Fruit fly (Drosophila melanogaster) whole organism, embryonic: Measurements from ENCODE around the gene CG5506.

Experiments
- ATbp ChIP-seq: fragments of 200-800 bp; sonication (Bioruptor generic); optimal IDR thresholded peaks from 2 replicates; lab custom pipeline; 2017; ENCODE audit warnings: missing biosample characterization, mild to moderate bottlenecking, missing genetic modification characterization, missing genetic modification reagents
- Abd-B ChIP-seq: fragments of 200-800 bp; sonication (Bioruptor generic); optimal IDR thresholded peaks from 2 replicates; lab custom pipeline; 2018; ENCODE audit warnings: missing biosample characterization, mild to moderate bottlenecking, missing genetic modification characterization, moderate library complexity
- Aef1 ChIP-seq: fragments of 200-800 bp; sonication (Bioruptor generic); IDR thresholded peaks from 3 replicates; pipeline ENCODE4 v1.3.6; 2022; ENCODE audit warnings: missing biosample characterization, missing genetic modification characterization
- Antp ChIP-seq: fragments of 200-800 bp; sonication (Bioruptor generic); optimal IDR thresholded peaks from 3 replicates; lab custom pipeline; 2016; ENCODE audit warnings: missing biosample characterization, missing genetic modification characterization
- B-H2 ChIP-seq: fragments of 200-800 bp; sonication (Bioruptor generic); optimal IDR thresholded peaks from 2 replicates; lab custom pipeline; 2018; ENCODE audit warnings: missing biosample characterization, mild to moderate bottlenecking, missing genetic modification characterization
- Bdp1 ChIP-seq: fragments of 200-800 bp; sonication (Bioruptor generic); optimal IDR thresholded peaks from 3 replicates; lab custom pipeline; 2016; ENCODE audit warnings: missing biosample characterization, missing genetic modification characterization
- Bteb2 ChIP-seq: fragments of 200-800 bp; sonication (Bioruptor generic); optimal IDR thresholded peaks from 2 replicates; lab custom pipeline; 2016; ENCODE audit warnings: missing biosample characterization, missing genetic modification characterization
- CG10462 ChIP-seq: fragments of 200-800 bp; sonication (Bioruptor generic); optimal IDR thresholded peaks from 2 replicates; lab custom pipeline; 2016; ENCODE audit warnings: missing biosample characterization, missing genetic modification characterization
- CG12299 ChIP-seq: fragments of 200-800 bp; sonication (Bioruptor generic); optimal IDR thresholded peaks from 2 replicates; lab custom pipeline; 2018; ENCODE audit warnings: missing biosample characterization, mild to moderate bottlenecking, missing genetic modification characterization
- CG12769 ChIP-seq: fragments of 200-800 bp; sonication (Bioruptor generic); optimal IDR thresholded peaks from 2 replicates; lab custom pipeline; 2019; ENCODE audit warnings: missing biosample characterization, mild to moderate bottlenecking, missing genetic modification characterization, moderate library complexity
- CG13123 ChIP-seq: fragments of 200-800 bp; sonication (Bioruptor generic); optimal IDR thresholded peaks from 2 replicates; lab custom pipeline; 2016; ENCODE audit warnings: missing biosample characterization, missing genetic modification characterization
- CG13296 ChIP-seq: fragments of 200-800 bp; sonication (Bioruptor generic); optimal IDR thresholded peaks from 3 replicates; lab custom pipeline; 2018; ENCODE audit warnings: missing biosample characterization, mild to moderate bottlenecking, missing genetic modification characterization
- CG13424 ChIP-seq: fragments of 200-800 bp; sonication (Bioruptor generic); optimal IDR thresholded peaks from 2 replicates; lab custom pipeline; 2019; ENCODE audit warnings: missing biosample characterization, mild to moderate bottlenecking, missing genetic modification characterization, moderate library complexity
- CG14965 ChIP-seq: fragments of 200-800 bp; sonication (Bioruptor generic); optimal IDR thresholded peaks from 2 replicates; lab custom pipeline; 2016; ENCODE audit warnings: missing biosample characterization, missing genetic modification characterization, borderline replicate concordance
- CG17802 ChIP-seq: fragments of 200-800 bp; sonication (Bioruptor generic); optimal IDR thresholded peaks from 2 replicates; lab custom pipeline; 2018; ENCODE audit warnings: missing biosample characterization, mild to moderate bottlenecking, missing genetic modification characterization, moderate library complexity
- CG18619 ChIP-seq: fragments of 200-800 bp; sonication (Bioruptor generic); optimal IDR thresholded peaks from 3 replicates; lab custom pipeline; 2017; ENCODE audit warnings: missing biosample characterization, mild to moderate bottlenecking, missing genetic modification characterization
- CG2129 ChIP-seq: fragments of 200-800 bp; sonication (Bioruptor generic); IDR thresholded peaks from 2 replicates; pipeline ENCODE4 v1.3.6; 2022; ENCODE audit warnings: missing biosample characterization, missing genetic modification characterization; ENCODE audit not compliant: partially characterized antibody
- CG2889 ChIP-seq: fragments of 200-800 bp; sonication (Bioruptor generic); IDR thresholded peaks from 3 replicates; pipeline ENCODE4 v1.3.6; 2022; ENCODE audit warnings: missing biosample characterization, missing genetic modification characterization
- CG30020 ChIP-seq: fragments of 200-800 bp; optimal IDR thresholded peaks from 2 replicates; lab custom pipeline; 2019; ENCODE audit warnings: missing biosample characterization, mild to moderate bottlenecking, missing genetic modification characterization, moderate library complexity
- CG3726 ChIP-seq: fragments of 200-800 bp; sonication (Bioruptor generic); IDR thresholded peaks from 3 replicates; pipeline ENCODE4, ENCODE4 v1.3.6; 2022; ENCODE audit warnings: missing biosample characterization, missing genetic modification characterization
- CG4424 ChIP-seq: fragments of 200-800 bp; sonication (Bioruptor generic); optimal IDR thresholded peaks from 3 replicates; lab custom pipeline; 2016; ENCODE audit warnings: missing biosample characterization, missing genetic modification characterization
- CG5180 ChIP-seq: fragments of 200-800 bp; sonication (Bioruptor generic); optimal IDR thresholded peaks from 3 replicates; lab custom pipeline; 2017; ENCODE audit warnings: missing biosample characterization, missing genetic modification characterization, mild to moderate bottlenecking, moderate library complexity, missing genetic modification reagents
- CG8359 ChIP-seq: fragments of 200-800 bp; sonication (Bioruptor generic); optimal IDR thresholded peaks from 2 replicates; lab custom pipeline; 2017; ENCODE audit warnings: missing biosample characterization, mild to moderate bottlenecking, missing genetic modification characterization, borderline replicate concordance
- Doc2 ChIP-seq: fragments of 200-800 bp; sonication (Bioruptor generic); IDR thresholded peaks from 2 replicates; pipeline ENCODE4 v1.3.6; 2022; ENCODE audit warnings: missing biosample characterization, missing genetic modification characterization
- Eip74EF ChIP-seq, 2 experiments: fragments of 200-800 bp in 1 of 2; fragments of >200 bp in 1 of 2; sonication (Bioruptor generic) in 1 of 2; optimal IDR thresholded peaks; 2 replicates each; lab custom pipeline; 2017 to 2019; ENCODE audit warnings: missing biosample characterization in 2 of 2, missing genetic modification characterization in 2 of 2, mild to moderate bottlenecking in 1 of 2, moderate library complexity in 1 of 2
- Hand ChIP-seq: fragments of 200-800 bp; sonication (Bioruptor generic); optimal IDR thresholded peaks from 2 replicates; lab custom pipeline; 2017; ENCODE audit warnings: mild to moderate bottlenecking, missing biosample characterization, missing genetic modification reagents, missing genetic modification characterization
- Lpt ChIP-seq: fragments of >200 bp; optimal IDR thresholded peaks from 2 replicates; lab custom pipeline; 2018; ENCODE audit warnings: missing biosample characterization, missing genetic modification characterization
- Max ChIP-seq: fragments of 200-800 bp; sonication (Bioruptor generic); optimal IDR thresholded peaks from 2 replicates; lab custom pipeline; 2016; ENCODE audit warnings: missing biosample characterization, mild to moderate bottlenecking, missing genetic modification characterization
- Nf-YB ChIP-seq: fragments of 200-800 bp; sonication (Bioruptor generic); optimal IDR thresholded peaks from 3 replicates; lab custom pipeline; 2019; ENCODE audit warnings: missing biosample characterization, mild to moderate bottlenecking, missing genetic modification characterization, moderate library complexity
- Oli ChIP-seq: fragments of 200-800 bp; sonication (Bioruptor generic); optimal IDR thresholded peaks from 2 replicates; lab custom pipeline; 2018; ENCODE audit warnings: missing biosample characterization, mild to moderate bottlenecking, missing genetic modification characterization, moderate library complexity
- Pdp1 ChIP-seq, 2 experiments: fragments of 200-800 bp; sonication (Bioruptor generic); optimal IDR thresholded peaks; 3 replicates each; lab custom pipeline; 2016; ENCODE audit warnings: missing biosample characterization in 2 of 2, missing genetic modification characterization in 2 of 2, mild to moderate bottlenecking in 1 of 2, moderate library complexity in 1 of 2
- Sox102F ChIP-seq: fragments of 200-800 bp; sonication (Bioruptor generic); optimal IDR thresholded peaks from 2 replicates; lab custom pipeline; 2018; ENCODE audit warnings: missing biosample characterization, mild to moderate bottlenecking, missing genetic modification characterization, moderate library complexity
- Xrp1 ChIP-seq: fragments of 200-800 bp; sonication (Bioruptor generic); IDR thresholded peaks from 2 replicates; pipeline ENCODE4 v1.3.6; 2022; ENCODE audit warnings: missing biosample characterization, missing genetic modification characterization
- ab ChIP-seq: fragments of 200-800 bp; sonication (Bioruptor generic); optimal IDR thresholded peaks from 2 replicates; lab custom pipeline; 2016; ENCODE audit warnings: missing biosample characterization, missing genetic modification characterization
- dan ChIP-seq: fragments of 200-800 bp; sonication (Bioruptor generic); IDR thresholded peaks from 2 replicates; pipeline ENCODE4 v1.3.6; 2022; ENCODE audit warnings: missing biosample characterization, missing genetic modification characterization
- dpn ChIP-seq, 2 experiments: fragments of 200-800 bp; sonication (Bioruptor generic); optimal IDR thresholded peaks; 3 replicates each; lab custom pipeline; 2016; ENCODE audit warnings: missing biosample characterization in 2 of 2, missing genetic modification characterization in 2 of 2
- knrl ChIP-seq: fragments of 200-800 bp; sonication (Bioruptor generic); IDR thresholded peaks from 3 replicates; pipeline ENCODE4 v1.3.6; 2022; ENCODE audit warnings: missing biosample characterization, missing genetic modification characterization; ENCODE audit not compliant: partially characterized antibody
- nmo ChIP-seq: fragments of 200-800 bp; sonication (Bioruptor generic); optimal IDR thresholded peaks from 2 replicates; lab custom pipeline; 2018; ENCODE audit warnings: missing biosample characterization, mild to moderate bottlenecking, missing genetic modification characterization, moderate library complexity
- pan ChIP-seq, 4 experiments: fragments of >200 bp in 3 of 4; fragments of 200-800 bp in 1 of 4; sonication (Bioruptor generic) in 1 of 4; optimal IDR thresholded peaks in 3 of 4; IDR thresholded peaks in 1 of 4; 2 replicates each; pipeline versions ENCODE4 v1.3.6 to Lab custom; 2017 to 2022; ENCODE audit warnings: missing biosample characterization in 2 of 4, missing genetic modification characterization in 2 of 4, mixed read lengths in 1 of 4
- pnt ChIP-seq: fragments of 200-800 bp; sonication (Bioruptor generic); optimal IDR thresholded peaks from 3 replicates; lab custom pipeline; 2016; ENCODE audit warnings: missing biosample characterization, missing genetic modification characterization
- psq ChIP-seq: fragments of 200-800 bp; sonication (Bioruptor generic); optimal IDR thresholded peaks from 2 replicates; lab custom pipeline; 2017; ENCODE audit warnings: missing biosample characterization, missing genetic modification characterization
- seq ChIP-seq: fragments of 200-800 bp; sonication (Bioruptor generic); IDR thresholded peaks from 2 replicates; pipeline ENCODE4 v1.3.6; 2022; ENCODE audit warnings: missing biosample characterization, missing genetic modification characterization
- sug ChIP-seq: fragments of 200-800 bp; optimal IDR thresholded peaks from 2 replicates; lab custom pipeline; 2019; ENCODE audit warnings: missing biosample characterization, mild to moderate bottlenecking, missing genetic modification characterization, moderate library complexity
- tap ChIP-seq: fragments of 200-800 bp; optimal IDR thresholded peaks from 3 replicates; lab custom pipeline; 2019; ENCODE audit warnings: missing biosample characterization, mild to moderate bottlenecking, missing genetic modification characterization, moderate library complexity
- trh ChIP-seq: fragments of 200-800 bp; sonication (Bioruptor generic); optimal IDR thresholded peaks from 2 replicates; lab custom pipeline; 2016; ENCODE audit warnings: missing biosample characterization, missing genetic modification characterization
- ttk ChIP-seq: fragments of 200-800 bp; sonication (Bioruptor generic); IDR thresholded peaks from 2 replicates; pipeline ENCODE4 v2.1.2; 2022; ENCODE audit warnings: missing biosample characterization, missing genetic modification characterization
- vvl ChIP-seq: fragments of 200-800 bp; sonication (Bioruptor generic); IDR thresholded peaks from 2 replicates; pipeline ENCODE4 v1.3.6; 2022; ENCODE audit warnings: missing biosample characterization, missing genetic modification characterization
- z ChIP-seq: fragments of 200-800 bp; sonication (Bioruptor generic); IDR thresholded peaks from 3 replicates; pipeline ENCODE4 v1.3.6; 2022; ENCODE audit warnings: missing biosample characterization, missing genetic modification characterization
- zen2 ChIP-seq: fragments of 200-800 bp; sonication (Bioruptor generic); IDR thresholded peaks from 3 replicates; pipeline ENCODE4 v1.3.6; 2022; ENCODE audit warnings: missing biosample characterization, missing genetic modification characterization; ENCODE audit not compliant: partially characterized antibody

Gene CG5506

DNA sequence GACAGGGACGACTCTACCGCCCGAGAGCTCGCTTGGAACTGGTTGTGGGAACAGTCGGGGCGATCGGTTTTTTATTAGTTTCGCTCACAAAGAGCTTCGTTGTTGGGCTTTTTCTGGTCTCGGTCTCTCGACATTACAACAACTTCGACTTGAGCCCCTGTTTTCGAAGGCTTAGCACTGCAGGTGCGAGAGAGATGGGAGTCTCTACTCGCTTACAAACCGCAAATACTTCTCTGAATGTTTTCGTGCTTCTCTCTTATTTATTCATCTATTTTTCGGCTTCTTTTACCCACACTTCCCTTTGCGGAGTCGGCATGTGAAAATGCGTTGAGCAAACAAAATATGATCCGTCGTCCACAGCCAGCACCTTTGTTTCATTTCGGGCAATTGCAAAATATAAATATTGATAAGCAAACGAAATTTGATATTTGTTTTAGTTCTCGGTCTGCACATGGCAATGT is 11.7 kb upstream of the CG5506 start, which contains the start of gene Tsp74F (continued):
- TF ChIP-seq CG2889 (GFP tag; lab: Robert Waterston, UW), result no peak
- peak; percentile 5 for TF ChIP-seq psq
- no peak for TF ChIP-seq CG10462
- TF ChIP-seq ATbp (GFP tag; lab: Kevin White, UChicago), result peak; percentile 31
- TF ChIP-seq zen2 (GFP tag; lab: Robert Waterston, UW), result peak; percentile 34; the same call in 1 of the 3 replicates
- TF ChIP-seq tap, result no peak
- no peak for TF ChIP-seq CG18619 (GFP tag; lab: Kevin White, UChicago)
- TF ChIP-seq knrl (GFP tag; lab: Robert Waterston, UW), result no peak
- no peak for TF ChIP-seq CG8359
- no peak for TF ChIP-seq Nf-YB (GFP tag; lab: Kevin White, UChicago)
- no peak for TF ChIP-seq Antp
- no peak for TF ChIP-seq CG4424 (GFP tag; lab: Kevin White, UChicago)
- TF ChIP-seq ttk, result no peak
- no peak for TF ChIP-seq Abd-B
- TF ChIP-seq dan, result no peak
- 0 out of 2 replicates have a peak, but pooled peaks have one; percentile 11 for TF ChIP-seq Xrp1 (GFP tag; lab: Robert Waterston, UW)
- peak; percentile 8 for TF ChIP-seq Sox102F (GFP tag; lab: Kevin White, UChicago)
- no peak for TF ChIP-seq ab (GFP tag; lab: Kevin White, UChicago)
- TF ChIP-seq Oli (tag; lab: Kevin White, UChicago), result no peak
- TF ChIP-seq trh (GFP tag; lab: Kevin White, UChicago), result no peak
- 0 out of 2 replicates have a peak, but pooled peaks have one; percentile 54 for TF ChIP-seq vvl (GFP tag; lab: Robert Waterston, UW)
- TF ChIP-seq z (GFP tag; lab: Robert Waterston, UW), result peak; percentile 43; the same call in 1 of the 3 replicates
- TF ChIP-seq CG3726, result no peak
- no peak for TF ChIP-seq CG13424
- TF ChIP-seq Bteb2 (GFP tag; lab: Kevin White, UChicago), result no peak
- no peak for TF ChIP-seq CG17802
- TF ChIP-seq Pdp1 (GFP tag; optimal IDR thresholded peaks at IDR 0.05; lab: Kevin White, UChicago), result no peak
- TF ChIP-seq pnt (GFP tag; lab: Kevin White, UChicago), result no peak
- TF ChIP-seq Doc2, result no peak
- peak; percentile 16 for TF ChIP-seq CG12769
- no peak for TF ChIP-seq CG12299
- no peak for TF ChIP-seq Max (GFP tag; lab: Kevin White, UChicago)
- TF ChIP-seq CG2129 (GFP tag; lab: Robert Waterston, UW), result no peak
- TF ChIP-seq B-H2 (GFP tag; lab: Kevin White, UChicago), result no peak
- TF ChIP-seq CG14965 (GFP tag; lab: Kevin White, UChicago), result no peak
- TF ChIP-seq CG5180 (GFP tag; lab: Kevin White, UChicago), result peak; percentile 19
- TF ChIP-seq sug (tag; lab: Kevin White, UChicago), result no peak
- TF ChIP-seq Aef1 (GFP tag; lab: Robert Waterston, UW), result no peak
- TF ChIP-seq nmo (GFP tag; lab: Kevin White, UChicago), result no peak
- no peak for TF ChIP-seq Hand (GFP tag; lab: Kevin White, UChicago)
- no peak for TF ChIP-seq Bdp1
- TF ChIP-seq CG13123 (GFP tag; lab: Kevin White, UChicago), result no peak
- no peak for TF ChIP-seq seq (GFP tag; lab: Robert Waterston, UW)
- TF ChIP-seq pan (optimal IDR thresholded peaks at IDR 0.05; lab: Kevin White, UChicago), result no peak
- TF ChIP-seq pan (GFP tag; optimal IDR thresholded peaks at IDR 0.05 in 1 of 2, IDR thresholded peaks at IDR 0.05 in 1 of 2), result no peak
- no peak for TF ChIP-seq Lpt
- TF ChIP-seq dpn (GFP tag; optimal IDR thresholded peaks at IDR 0.05; lab: Kevin White, UChicago), result no peak
- TF ChIP-seq CG13296, result peak; percentile 30
- no peak for TF ChIP-seq CG30020 (tag; lab: Kevin White, UChicago)
- peak in 1 of 2 experiments; percentile 34 for TF ChIP-seq Eip74EF (GFP tag; optimal IDR thresholded peaks at IDR 0.05; lab: Kevin White, UChicago)
